Worm (Caenorhabditis elegans): Measurements from ENCODE around the gene C36A4.4.
"Not testable (repeated sequence)": the region's sequence is repeated elsewhere in the genome, so short reads cannot be mapped to it uniquely, and the experiment has no call there.

DNA sequence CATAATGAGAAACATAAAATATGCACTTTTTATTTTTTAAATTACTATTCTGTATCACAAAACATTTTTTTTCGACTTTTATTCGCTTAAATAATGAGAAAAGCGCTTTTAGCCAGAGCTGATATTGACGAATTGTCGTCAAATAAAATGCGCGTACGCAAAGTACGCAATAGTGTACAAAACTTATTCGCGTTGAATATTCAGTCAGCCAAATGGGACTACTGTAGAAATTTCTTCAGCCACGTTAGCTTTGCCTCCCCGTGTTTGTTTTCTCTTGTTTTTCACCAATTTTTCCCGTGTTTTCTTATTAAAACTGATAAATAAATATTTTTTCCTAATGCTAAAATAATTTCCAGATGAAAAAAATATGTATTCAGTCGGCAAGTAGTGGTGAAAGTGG, 13.6 kb upstream of the C36A4.4 start:
- not testable (repeated sequence) for TF ChIP-seq flt-1 (GFP tag; IDR thresholded peaks at IDR 0.05); klf-2 (GFP tag; conservative IDR thresholded peaks at IDR 0.05); ref-1 (GFP tag; conservative IDR thresholded peaks at IDR 0.05)
